Fruit fly (Drosophila melanogaster): ENCODE data around the gene CG31415.

CG31415 gene

dm6 chr3R:9762955-9763931 lies 19.9 kb downstream of the CG31415 start, which contains the start of the genes Snap24 and CG8478:
TSS of gene Snap24 (minus strand) at chr3R:9763150.
TSS of gene CG8478 (plus strand) at chr3R:9763650.
- TF ChIP-seq CoRest (tag; optimal IDR thresholded peaks at IDR 0.05): peak; percentile 15
- peak; percentile 81 for TF ChIP-seq CG16813 (GFP tag; IDR thresholded peaks at IDR 0.05; ENCODE audit: partially characterized antibody)
- TF ChIP-seq ro (GFP tag; IDR thresholded peaks at IDR 0.05): no peak
- TF ChIP-seq CG30020 (tag; optimal IDR thresholded peaks at IDR 0.05): peak; percentile 84
- TF ChIP-seq CG7839 (tag; optimal IDR thresholded peaks at IDR 0.05): no peak
- no peak for TF ChIP-seq CG2678 (tag; optimal IDR thresholded peaks at IDR 0.05)
- no peak for TF ChIP-seq maf-S (GFP tag; optimal IDR thresholded peaks at IDR 0.05)
- TF ChIP-seq oc (tag; optimal IDR thresholded peaks at IDR 0.05): no peak
- TF ChIP-seq CG4820 (GFP tag; optimal IDR thresholded peaks at IDR 0.05): no peak
- TF ChIP-seq CG7745 (tag; optimal IDR thresholded peaks at IDR 0.05): no peak
- TF ChIP-seq Blimp-1 (GFP tag; optimal IDR thresholded peaks at IDR 0.05): no peak
- no peak for TF ChIP-seq CG3726 (GFP tag; IDR thresholded peaks at IDR 0.05)
- TF ChIP-seq gro (GFP tag; optimal IDR thresholded peaks at IDR 0.05): no peak
- TF ChIP-seq sima (GFP tag; optimal IDR thresholded peaks at IDR 0.05): no peak
- no peak for TF ChIP-seq pb (GFP tag; optimal IDR thresholded peaks at IDR 0.05)
- peak; percentile 8 for TF ChIP-seq YL-1 (GFP tag; optimal IDR thresholded peaks at IDR 0.05)
- TF ChIP-seq sens-2 (GFP tag; IDR thresholded peaks at IDR 0.05): no peak
- no peak for TF ChIP-seq C15 (GFP tag; IDR thresholded peaks at IDR 0.05)
- no peak for TF ChIP-seq Oli (tag; optimal IDR thresholded peaks at IDR 0.05)
- no peak for TF ChIP-seq ase (GFP tag; IDR thresholded peaks at IDR 0.05)
- TF ChIP-seq sisA (GFP tag; IDR thresholded peaks at IDR 0.05): no peak
- TF ChIP-seq CG8359 (GFP tag; optimal IDR thresholded peaks at IDR 0.05; ENCODE audit: borderline replicate concordance): no peak
- no peak for TF ChIP-seq bowl (GFP tag; IDR thresholded peaks at IDR 0.05)
- TF ChIP-seq nerfin-1 (tag; optimal IDR thresholded peaks at IDR 0.05): no peak
- TF ChIP-seq CG12769 (tag; optimal IDR thresholded peaks at IDR 0.05): no peak
- TF ChIP-seq kah (GFP tag; optimal IDR thresholded peaks at IDR 0.05): no peak
- TF ChIP-seq eyg (GFP tag; optimal IDR thresholded peaks at IDR 0.05): no peak
- TF ChIP-seq CG3065 (GFP tag; optimal IDR thresholded peaks at IDR 0.05): no peak
- TF ChIP-seq Hr51 (GFP tag; optimal IDR thresholded peaks at IDR 0.05): no peak
- TF ChIP-seq nau (GFP tag; optimal IDR thresholded peaks at IDR 0.05): no peak
- TF ChIP-seq Ssrp (tag; optimal IDR thresholded peaks at IDR 0.05): no peak
- TF ChIP-seq fd102C (GFP tag; optimal IDR thresholded peaks at IDR 0.05): no peak
- TF ChIP-seq CG3847 (GFP tag; IDR thresholded peaks at IDR 0.05): no peak
- no peak for TF ChIP-seq CG13894 (tag; optimal IDR thresholded peaks at IDR 0.05)
- TF ChIP-seq dati (GFP tag; IDR thresholded peaks at IDR 0.05): no peak
- no peak for TF ChIP-seq kni (GFP tag; optimal IDR thresholded peaks at IDR 0.05)
- TF ChIP-seq CG1792 (GFP tag; optimal IDR thresholded peaks at IDR 0.05): no peak
- TF ChIP-seq CG17829 (tag; optimal IDR thresholded peaks at IDR 0.05): no peak
- no peak for TF ChIP-seq Poxn (GFP tag; IDR thresholded peaks at IDR 0.05)
- TF ChIP-seq MESR4 (GFP tag; optimal IDR thresholded peaks at IDR 0.05): peak; percentile 86
- TF ChIP-seq lmd (GFP tag; IDR thresholded peaks at IDR 0.05): no peak
- no peak for TF ChIP-seq CG4730 (GFP tag; IDR thresholded peaks at IDR 0.05)
- no peak for TF ChIP-seq fru (optimal IDR thresholded peaks at IDR 0.05)
- no peak for TF ChIP-seq ranshi (GFP tag; IDR thresholded peaks at IDR 0.05)
- peak; percentile 25 for TF ChIP-seq Ets97D (GFP tag; optimal IDR thresholded peaks at IDR 0.05)
- no peak for TF ChIP-seq CG13775 (GFP tag; optimal IDR thresholded peaks at IDR 0.05)
- peak; percentile 57 for TF ChIP-seq CG2129 (GFP tag; IDR thresholded peaks at IDR 0.05; ENCODE audit: partially characterized antibody)
- TF ChIP-seq CG10147 (GFP tag; optimal IDR thresholded peaks at IDR 0.05): no peak
- TF ChIP-seq org-1 (GFP tag; optimal IDR thresholded peaks at IDR 0.05): no peak
